Worm (Caenorhabditis elegans) whole organism, late embryonic: ENCODE data around the gene twk-39.

Experiments used
- C38D4.7 ChIP-seq: fragments of 200-800 bp; sonication (Bioruptor generic); optimal IDR thresholded peaks from 2 replicates; lab custom pipeline; 2018; ENCODE audit warnings: mild to moderate bottlenecking, missing genetic modification characterization, moderate library complexity, missing compliant biosample characterization
- K09A11.1 ChIP-seq: sonication (generic microtip); optimal IDR thresholded peaks from 2 replicates; lab custom pipeline; 2017; ENCODE audit warnings: antibody characterized with exemption, mild to moderate bottlenecking, missing genetic modification characterization, missing compliant biosample characterization; ENCODE audit not compliant: insufficient read depth
- ahr-1 ChIP-seq: sonication (generic microtip); optimal IDR thresholded peaks from 2 replicates; lab custom pipeline; 2016; ENCODE audit warnings: missing genetic modification characterization, missing compliant biosample characterization
- ceh-6 ChIP-seq: fragments of 200-800 bp; sonication (Bioruptor generic); optimal IDR thresholded peaks from 2 replicates; lab custom pipeline; 2018; ENCODE audit warnings: mild to moderate bottlenecking, missing genetic modification characterization, missing compliant biosample characterization
- ets-4 ChIP-seq: sonication (generic microtip); optimal IDR thresholded peaks from 2 replicates; lab custom pipeline; 2016; ENCODE audit warnings: missing genetic modification characterization, missing compliant biosample characterization
- fkh-10 ChIP-seq: fragments of 150-350 bp; optimal IDR thresholded peaks from 2 replicates; lab custom pipeline; 2014; ENCODE audit warnings: missing biosample characterization, missing genetic modification reagents, missing genetic modification characterization
- hlh-15 ChIP-seq: sonication (generic microtip); optimal IDR thresholded peaks from 2 replicates; lab custom pipeline; 2016; ENCODE audit warnings: missing genetic modification characterization, missing compliant biosample characterization
- nhr-11 ChIP-seq: fragments of 150-350 bp; optimal IDR thresholded peaks from 2 replicates; lab custom pipeline; 2014; ENCODE audit warnings: missing biosample characterization, missing genetic modification characterization
- pag-3 ChIP-seq: sonication (generic microtip); optimal IDR thresholded peaks from 2 replicates; lab custom pipeline; 2016; ENCODE audit warnings: missing compliant biosample characterization, missing genetic modification characterization, borderline replicate concordance
- pha-2 ChIP-seq: sonication (generic microtip); optimal IDR thresholded peaks from 2 replicates; lab custom pipeline; 2017; ENCODE audit warnings: mild to moderate bottlenecking, missing genetic modification characterization, missing compliant biosample characterization
- rnt-1 ChIP-seq: sonication (generic microtip); optimal IDR thresholded peaks from 2 replicates; lab custom pipeline; 2016; ENCODE audit warnings: missing genetic modification characterization, missing compliant biosample characterization
- unc-55 ChIP-seq: sonication (generic microtip); optimal IDR thresholded peaks from 2 replicates; lab custom pipeline; 2017; ENCODE audit warnings: missing biosample characterization, missing genetic modification reagents, missing genetic modification characterization

ce11 chrIII:11824580-11824979, 29.0 kb downstream of the twk-39 start:
- TF ChIP-seq hlh-15 (tag; lab: Kevin White, UChicago) (no peak), fkh-10 (no peak), ahr-1 (tag; lab: Kevin White, UChicago) (no peak), pha-2 (tag; lab: Kevin White, UChicago) (no peak), pag-3 (tag; lab: Kevin White, UChicago) (no peak), ceh-6 (GFP tag; lab: Kevin White, UChicago) (no peak), rnt-1 (tag; lab: Kevin White, UChicago) (no peak), nhr-11 (tag; lab: Kevin White, UChicago) (no peak), unc-55 (GFP tag; lab: Kevin White, UChicago) (no peak), ets-4 (no peak), K09A11.1 (tag; lab: Kevin White, UChicago) (no peak), C38D4.7 (GFP tag; lab: Kevin White, UChicago) (no peak)
